Worm (Caenorhabditis elegans) whole organism, L3 larva: ENCODE measurements around the gene sri-33.

Experiments used
- egl-5 ChIP-seq: fragments of 150-350 bp; optimal IDR thresholded peaks from 2 replicates; lab custom pipeline; 2017; ENCODE audit warnings: missing biosample characterization, missing genetic modification reagents, missing genetic modification characterization, inconsistent platforms
- fos-1 ChIP-seq: fragments of 150-350 bp; optimal IDR thresholded peaks from 2 replicates; lab custom pipeline; 2014; ENCODE audit warnings: missing biosample characterization, missing genetic modification characterization
- nhr-12 ChIP-seq: fragments of 150-350 bp; optimal IDR thresholded peaks from 2 replicates; lab custom pipeline; 2014; ENCODE audit warnings: missing biosample characterization, missing genetic modification characterization
- pha-4 ChIP-seq: fragments of 150-350 bp; optimal IDR thresholded peaks from 2 replicates; lab custom pipeline; 2014; ENCODE audit warnings: missing biosample characterization, missing genetic modification reagents, missing genetic modification characterization
- tbx-2 ChIP-seq: sonication (generic microtip); optimal IDR thresholded peaks from 2 replicates; lab custom pipeline; 2016; ENCODE audit warnings: mild to moderate bottlenecking, missing genetic modification characterization, missing compliant biosample characterization
- zag-1 ChIP-seq: fragments of 150-350 bp; optimal IDR thresholded peaks from 2 replicates; lab custom pipeline; 2014; ENCODE audit warnings: missing biosample characterization, missing genetic modification characterization

ce11 chrII:3117471-3117870, 39.2 kb downstream of the sri-33 start, which contains the start of gene T10D4.7:
- TF ChIP-seq tbx-2 (tag; lab: Kevin White, UChicago) (no peak), pha-4 (tag; lab: Kevin White, UChicago) (no peak), zag-1 (tag; lab: Kevin White, UChicago) (no peak), egl-5 (tag; lab: Kevin White, UChicago) (no peak), fos-1 (tag; lab: Kevin White, UChicago) (no peak), nhr-12 (tag; lab: Kevin White, UChicago) (no peak)
